Worm (Caenorhabditis elegans) whole organism, mixed stage, embryonic: ENCODE results near the gene drd-1.

Experiments used
- ceh-83 ChIP-seq: fragments of 200-800 bp; sonication (Bioruptor generic); optimal IDR thresholded peaks from 2 replicates; lab custom pipeline; 2018; ENCODE audit warnings: mild to moderate bottlenecking, missing genetic modification characterization, missing compliant biosample characterization
- elt-1 ChIP-seq: sonication (generic microtip); optimal IDR thresholded peaks from 2 replicates; lab custom pipeline; 2017; ENCODE audit warnings: missing genetic modification characterization, mild to moderate bottlenecking, missing compliant biosample characterization, antibody characterized with exemption, moderate library complexity, borderline replicate concordance; ENCODE audit not compliant: insufficient read depth
- ham-2 ChIP-seq: fragments of 200-800 bp; sonication (Bioruptor generic); optimal IDR thresholded peaks from 2 replicates; lab custom pipeline; 2018; ENCODE audit warnings: mild to moderate bottlenecking, missing genetic modification characterization, missing compliant biosample characterization
- lin-13 ChIP-seq: fragments of 150-350 bp; optimal IDR thresholded peaks from 2 replicates; lab custom pipeline; 2014; ENCODE audit warnings: missing biosample characterization, missing genetic modification characterization
- nhr-237 ChIP-seq: fragments of 150-350 bp; optimal IDR thresholded peaks from 2 replicates; lab custom pipeline; 2014; ENCODE audit warnings: missing biosample characterization, missing genetic modification characterization
- nhr-76 ChIP-seq: sonication (generic microtip); optimal IDR thresholded peaks from 2 replicates; lab custom pipeline; 2017; ENCODE audit warnings: missing biosample characterization, missing genetic modification characterization
- snpc-4 ChIP-seq: fragments of 150-350 bp; optimal IDR thresholded peaks from 2 replicates; lab custom pipeline; 2014; ENCODE audit warnings: missing biosample characterization, missing genetic modification characterization
- unc-62 ChIP-seq: fragments of 150-350 bp; optimal IDR thresholded peaks from 2 replicates; lab custom pipeline; 2014; ENCODE audit warnings: missing biosample characterization, missing genetic modification reagents, missing genetic modification characterization

- no peak for TF ChIP-seq nhr-76 (tag; lab: Kevin White, UChicago)
- TF ChIP-seq ceh-83 (GFP tag; lab: Kevin White, UChicago) = no peak
- no peak for TF ChIP-seq elt-1 (tag; lab: Kevin White, UChicago)
- no peak for TF ChIP-seq unc-62 (GFP tag; lab: Kevin White, UChicago)
- no peak for TF ChIP-seq ham-2 (GFP tag; lab: Kevin White, UChicago)
- TF ChIP-seq lin-13 (tag; lab: Kevin White, UChicago) = no peak
- no peak for TF ChIP-seq nhr-237 (tag; lab: Kevin White, UChicago)
- TF ChIP-seq snpc-4 (tag; lab: Kevin White, UChicago) = no peak
Observed at ce11 chrII:8380188-8380587, 7.7 kb upstream of the drd-1 start.
